Worm (Caenorhabditis elegans) whole organism, L4 larva: ENCODE results near the gene F01G12.18.

ENCODE experiments used
- F26F4.8 ChIP-seq: fragments of 200-800 bp; sonication (Bioruptor generic); conservative IDR thresholded peaks from 2 replicates; pipeline ENCODE4 v1.3.6; 2022; ENCODE audit warnings: missing genetic modification characterization, missing compliant biosample characterization
- F37D6.2 ChIP-seq: sonication (generic microtip); optimal IDR thresholded peaks from 2 replicates; lab custom pipeline; 2016; ENCODE audit warnings: mild to moderate bottlenecking, missing genetic modification characterization, missing compliant biosample characterization
- F49E8.2 ChIP-seq: sonication (generic microtip); optimal IDR thresholded peaks from 2 replicates; lab custom pipeline; 2016; ENCODE audit warnings: missing compliant biosample characterization, mild to moderate bottlenecking, missing genetic modification characterization, borderline replicate concordance
- R02D3.7 ChIP-seq: fragments of 150-350 bp; sonication (generic microtip); optimal IDR thresholded peaks from 3 replicates; lab custom pipeline; 2014; ENCODE audit warnings: missing biosample characterization, missing genetic modification characterization
- Y48G9A.11 ChIP-seq: fragments of 200-800 bp; sonication (Bioruptor generic); IDR thresholded peaks from 2 replicates; pipeline ENCODE4 v1.3.6; 2022; ENCODE audit warnings: missing genetic modification reagents, missing genetic modification characterization, missing compliant biosample characterization
- Y5F2A.4 ChIP-seq: fragments of 200-800 bp; sonication (Bioruptor generic); optimal IDR thresholded peaks from 2 replicates; lab custom pipeline; 2018; ENCODE audit warnings: mild to moderate bottlenecking, missing genetic modification characterization, missing compliant biosample characterization
- ZK337.2 ChIP-seq: fragments of 200-800 bp; sonication (Bioruptor generic); IDR thresholded peaks from 2 replicates; pipeline ENCODE4 v1.3.6; 2022; ENCODE audit warnings: missing genetic modification reagents, missing genetic modification characterization, missing compliant biosample characterization
- ZK546.5 ChIP-seq, 2 experiments: sonication (generic microtip); optimal IDR thresholded peaks; 2 replicates each; lab custom pipeline; 2017; ENCODE audit warnings: missing biosample characterization in 2 of 2, missing genetic modification characterization in 2 of 2
- aha-1 ChIP-seq: fragments of 150-350 bp; peaks from one replicate; lab custom pipeline; 2014; ENCODE audit warnings: missing biosample characterization, missing genetic modification characterization
- ama-1 ChIP-seq: fragments of 150-350 bp; optimal IDR thresholded peaks from 2 replicates; lab custom pipeline; 2014; ENCODE audit warnings: inconsistent platforms, mixed read lengths
- arid-1 ChIP-seq: fragments of 200-800 bp; sonication (Bioruptor generic); conservative IDR thresholded peaks from 2 replicates; pipeline ENCODE4 v1.3.6; 2022; ENCODE audit warnings: missing genetic modification reagents, missing genetic modification characterization, missing compliant biosample characterization
- attf-4 ChIP-seq: sonication (generic microtip); optimal IDR thresholded peaks from 3 replicates; lab custom pipeline; 2017; ENCODE audit warnings: missing biosample characterization, missing genetic modification characterization
- ceh-28 ChIP-seq: fragments of 150-350 bp; optimal IDR thresholded peaks from 2 replicates; lab custom pipeline; 2014; ENCODE audit warnings: missing biosample characterization, missing genetic modification reagents, missing genetic modification characterization
- ceh-62 ChIP-seq: sonication (generic microtip); optimal IDR thresholded peaks from 2 replicates; lab custom pipeline; 2017; ENCODE audit warnings: missing biosample characterization, missing genetic modification characterization
- ctbp-1 ChIP-seq: fragments of 200-800 bp; sonication (Bioruptor generic); IDR thresholded peaks from 2 replicates; pipeline ENCODE4 v1.3.6; 2022; ENCODE audit warnings: missing genetic modification reagents, missing genetic modification characterization, missing compliant biosample characterization
- daf-16 ChIP-seq, 3 experiments: sonication (generic microtip); optimal IDR thresholded peaks; 2 replicates each; lab custom pipeline; 2016 to 2017; ENCODE audit warnings: missing genetic modification characterization in 3 of 3, missing genetic modification reagents in 3 of 3, mild to moderate bottlenecking in 2 of 3, missing compliant biosample characterization in 2 of 3, missing biosample characterization in 1 of 3, moderate library complexity in 1 of 3
- daf-19 ChIP-seq: fragments of 200-800 bp; sonication (Bioruptor generic); conservative IDR thresholded peaks from 2 replicates; pipeline ENCODE4 v1.3.6; 2022; ENCODE audit warnings: missing genetic modification characterization, missing compliant biosample characterization
- dmd-6 ChIP-seq: fragments of 200-800 bp; sonication (Bioruptor generic); IDR thresholded peaks from 2 replicates; pipeline ENCODE4 v1.3.6; 2022; ENCODE audit warnings: missing genetic modification reagents, missing genetic modification characterization, missing compliant biosample characterization
- dmd-8 ChIP-seq: fragments of 200-800 bp; sonication (Bioruptor generic); IDR thresholded peaks from 2 replicates; pipeline ENCODE4 v1.3.6; 2022; ENCODE audit warnings: missing genetic modification characterization, missing compliant biosample characterization
- dmd-9 ChIP-seq: fragments of 200-800 bp; sonication (Bioruptor generic); IDR thresholded peaks from 2 replicates; pipeline ENCODE4 v1.3.6; 2022; ENCODE audit warnings: missing genetic modification reagents, missing genetic modification characterization, missing compliant biosample characterization
- duxl-1 ChIP-seq: sonication (generic microtip); optimal IDR thresholded peaks from 2 replicates; lab custom pipeline; 2016; ENCODE audit warnings: mild to moderate bottlenecking, missing genetic modification characterization, moderate library complexity, missing compliant biosample characterization; ENCODE audit not compliant: poor library complexity
- fos-1 ChIP-seq: fragments of 150-350 bp; optimal IDR thresholded peaks from 2 replicates; lab custom pipeline; 2014; ENCODE audit warnings: missing biosample characterization, missing genetic modification characterization
- gei-8 ChIP-seq: fragments of 200-800 bp; sonication (Bioruptor generic); optimal IDR thresholded peaks from 2 replicates; lab custom pipeline; 2018; ENCODE audit warnings: mild to moderate bottlenecking, missing genetic modification characterization, missing compliant biosample characterization
- hif-1 ChIP-seq, 2 experiments: sonication (generic microtip); optimal IDR thresholded peaks; 2 replicates each; lab custom pipeline; 2016 to 2017; ENCODE audit warnings: missing compliant biosample characterization in 2 of 2, missing genetic modification characterization in 2 of 2, missing genetic modification reagents in 2 of 2, missing genotype in 2 of 2, mild to moderate bottlenecking in 1 of 2
- hlh-11 ChIP-seq: fragments of 200-800 bp; sonication (Bioruptor generic); optimal IDR thresholded peaks from 2 replicates; lab custom pipeline; 2018; ENCODE audit warnings: mild to moderate bottlenecking, missing genetic modification characterization, missing compliant biosample characterization
- hlh-30 ChIP-seq: sonication (generic microtip); optimal IDR thresholded peaks from 2 replicates; lab custom pipeline; 2017; ENCODE audit warnings: antibody characterized with exemption, mild to moderate bottlenecking, missing genetic modification characterization, missing compliant biosample characterization; ENCODE audit not compliant: insufficient read depth
- jun-1 ChIP-seq: fragments of 150-350 bp; optimal IDR thresholded peaks from 2 replicates; lab custom pipeline; 2014; ENCODE audit warnings: missing biosample characterization, missing genetic modification reagents, missing genetic modification characterization
- lin-1 ChIP-seq: fragments of 200-800 bp; sonication (Bioruptor generic); IDR thresholded peaks from 2 replicates; pipeline ENCODE4 v1.3.6; 2022; ENCODE audit warnings: missing genetic modification reagents, missing genetic modification characterization, missing compliant biosample characterization
- lin-15B ChIP-seq: fragments of 150-350 bp; sonication (generic microtip); optimal IDR thresholded peaks from 3 replicates; lab custom pipeline; 2014; ENCODE audit warnings: missing biosample characterization, missing genetic modification characterization
- lin-29 ChIP-seq: fragments of 200-800 bp; sonication (Bioruptor generic); IDR thresholded peaks from 2 replicates; pipeline ENCODE4 v1.3.6; 2022; ENCODE audit warnings: missing genetic modification reagents, missing genetic modification characterization, missing compliant biosample characterization
- lin-38 ChIP-seq: fragments of 200-800 bp; sonication (Bioruptor generic); IDR thresholded peaks from 2 replicates; pipeline ENCODE4 v1.3.6; 2022; ENCODE audit warnings: missing genetic modification reagents, missing genetic modification characterization, missing compliant biosample characterization
- lin-39 ChIP-seq: fragments of 150-350 bp; optimal IDR thresholded peaks from 2 replicates; lab custom pipeline; 2014; ENCODE audit warnings: missing biosample characterization, missing genetic modification reagents, missing genetic modification characterization
- lir-3 ChIP-seq: sonication (generic microtip); optimal IDR thresholded peaks from 2 replicates; lab custom pipeline; 2016; ENCODE audit warnings: mild to moderate bottlenecking, missing genetic modification characterization, missing compliant biosample characterization
- madf-5 ChIP-seq, 2 experiments: fragments of 200-800 bp; sonication (Bioruptor generic); IDR thresholded peaks; 2 replicates each; pipeline ENCODE4 v1.3.6; 2022; ENCODE audit warnings: missing compliant biosample characterization in 2 of 2, missing genetic modification characterization in 2 of 2
- madf-9 ChIP-seq: fragments of 200-800 bp; sonication (Bioruptor generic); conservative IDR thresholded peaks from 2 replicates; pipeline ENCODE4 v1.3.6; 2022; ENCODE audit warnings: missing genetic modification reagents, missing genetic modification characterization, missing compliant biosample characterization
- mdl-1 ChIP-seq, 2 experiments: fragments of 150-350 bp in 1 of 2; sonication (generic microtip) in 1 of 2; optimal IDR thresholded peaks; 2 replicates each; lab custom pipeline; 2014 to 2017; ENCODE audit warnings: missing biosample characterization in 2 of 2, missing genetic modification characterization in 2 of 2
- mdt-29 ChIP-seq: fragments of 200-800 bp; sonication (Bioruptor generic); IDR thresholded peaks from 2 replicates; pipeline ENCODE4 v1.3.6; 2022; ENCODE audit warnings: missing genetic modification reagents, missing genetic modification characterization, missing compliant biosample characterization
- mep-1 ChIP-seq: fragments of 150-350 bp; sonication (generic microtip); optimal IDR thresholded peaks from 3 replicates; lab custom pipeline; 2014; ENCODE audit warnings: missing biosample characterization, missing genetic modification characterization
- mxl-2 ChIP-seq: fragments of 200-800 bp; sonication (Bioruptor generic); conservative IDR thresholded peaks from 2 replicates; pipeline ENCODE4 v1.3.6; 2022; ENCODE audit warnings: missing genetic modification reagents, missing genetic modification characterization, missing compliant biosample characterization
- nhr-11 ChIP-seq: fragments of 150-350 bp; optimal IDR thresholded peaks from 2 replicates; lab custom pipeline; 2014; ENCODE audit warnings: missing biosample characterization, missing genetic modification characterization
- nhr-28 ChIP-seq: fragments of 150-350 bp; optimal IDR thresholded peaks from 2 replicates; lab custom pipeline; 2014; ENCODE audit warnings: missing biosample characterization, missing genetic modification characterization
- nhr-6 ChIP-seq: fragments of 150-350 bp; optimal IDR thresholded peaks from 2 replicates; lab custom pipeline; 2014; ENCODE audit warnings: missing biosample characterization, missing genetic modification characterization
- pha-4 ChIP-seq, 2 experiments: fragments of 150-350 bp in 1 of 2; fragments of 200-800 bp in 1 of 2; sonication (Bioruptor generic) in 1 of 2; IDR thresholded peaks in 1 of 2; optimal IDR thresholded peaks in 1 of 2; 2 replicates each; pipeline versions ENCODE4 v1.3.6 to Lab custom; 2014 to 2022; ENCODE audit warnings: missing genetic modification characterization in 2 of 2, missing genetic modification reagents in 2 of 2, missing biosample characterization in 1 of 2, missing compliant biosample characterization in 1 of 2
- rbr-2 ChIP-seq: sonication (generic microtip); optimal IDR thresholded peaks from 2 replicates; lab custom pipeline; 2016; ENCODE audit warnings: missing genotype, missing genetic modification characterization, missing compliant biosample characterization
- sdz-12 ChIP-seq: fragments of 200-800 bp; sonication (Bioruptor generic); optimal IDR thresholded peaks from 2 replicates; lab custom pipeline; 2018; ENCODE audit warnings: mild to moderate bottlenecking, missing genetic modification characterization, missing compliant biosample characterization
- unc-130 ChIP-seq: sonication (generic microtip); optimal IDR thresholded peaks from 2 replicates; lab custom pipeline; 2016; ENCODE audit warnings: missing genetic modification reagents, missing genetic modification characterization, missing compliant biosample characterization
- unc-62 ChIP-seq, 3 experiments: fragments of 150-350 bp in 1 of 3; sonication (generic microtip); optimal IDR thresholded peaks in 2 of 3; peaks in 1 of 3; 1 replicate in 1 of 3; 2 replicates in 2 of 3; lab custom pipeline; 2014 to 2017; ENCODE audit warnings: missing biosample characterization in 3 of 3, missing genetic modification characterization in 3 of 3, missing genetic modification reagents in 3 of 3, missing genotype in 1 of 3
- zfp-3 ChIP-seq: fragments of 200-800 bp; sonication (Bioruptor generic); conservative IDR thresholded peaks from 2 replicates; pipeline ENCODE4 v1.3.6; 2022; ENCODE audit warnings: missing genetic modification reagents, missing genetic modification characterization, missing compliant biosample characterization

Gene F01G12.18

DNA sequence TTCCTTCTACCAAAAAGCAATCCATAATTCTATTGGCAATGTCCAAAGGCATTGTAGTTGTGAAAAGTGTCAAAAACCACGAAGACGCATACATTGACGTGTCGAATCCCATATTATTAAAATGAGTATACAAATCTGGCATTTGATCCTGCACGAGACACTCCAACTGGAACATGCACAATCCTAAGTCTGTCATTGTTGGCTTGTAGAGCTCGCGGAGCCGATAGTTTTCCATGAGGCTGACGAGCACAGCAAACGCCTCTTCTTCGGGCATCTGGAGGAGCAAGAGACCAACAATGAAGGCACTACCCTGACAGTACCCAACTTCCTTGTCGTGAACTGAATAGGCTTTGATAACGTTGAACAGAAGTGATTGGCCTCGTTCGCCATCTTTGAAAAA is 8.4 kb upstream of the F01G12.18 start:
- TF ChIP-seq unc-62 (GFP tag; optimal IDR thresholded peaks at IDR 0.05 in 1 of 2; lab: Kevin White, UChicago) (peak in 1 of 2 experiments; percentile 70), unc-62 (tag; optimal IDR thresholded peaks at IDR 0.05; lab: Kevin White, UChicago) (no peak), gei-8 (no peak)

DNA sequence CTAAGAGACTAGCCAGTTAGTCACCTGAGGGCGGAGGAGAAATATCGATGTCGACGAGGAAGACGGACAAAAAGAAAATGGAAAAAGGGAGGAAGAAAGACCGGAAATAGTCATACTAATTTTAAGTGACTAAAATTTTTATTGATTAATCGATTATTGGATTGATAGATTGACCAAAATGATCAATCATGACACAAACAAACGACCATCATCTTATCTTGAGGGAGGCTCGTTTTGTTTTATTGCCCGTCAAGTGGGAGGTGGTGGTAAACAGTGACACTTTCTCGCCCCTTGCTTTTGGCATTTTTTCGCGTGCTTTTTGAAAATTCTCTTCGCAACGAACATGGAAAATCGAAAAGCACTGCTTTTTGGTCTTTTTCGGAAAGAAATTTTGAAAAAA is 6.5 kb upstream of the F01G12.18 start:
- TF ChIP-seq F49E8.2 (tag; lab: Kevin White, UChicago) (no peak), ceh-28 (tag; lab: Kevin White, UChicago) (peak; percentile 59), pha-4 (GFP tag; IDR thresholded peaks at IDR 0.05; lab: Robert Waterston, UW) (no peak), pha-4 (tag; optimal IDR thresholded peaks at IDR 0.05; lab: Kevin White, UChicago) (peak; percentile 4), unc-130 (GFP tag; lab: Kevin White, UChicago) (no peak), F37D6.2 (tag; lab: Kevin White, UChicago) (no peak), R02D3.7 (tag; lab: Kevin White, UChicago) (no peak), rbr-2 (tag; lab: Kevin White, UChicago) (no peak), lin-38 (GFP tag; lab: Robert Waterston, UW) (no peak), sdz-12 (no peak), zfp-3 (GFP tag; lab: Robert Waterston, UW) (no peak), attf-4 (no peak), mdl-1 (tag; optimal IDR thresholded peaks at IDR 0.05; lab: Kevin White, UChicago) (peak in 1 of 2 experiments; percentile 57), lin-39 (tag; lab: Kevin White, UChicago) (no peak), nhr-6 (tag; lab: Kevin White, UChicago) (no peak), dmd-6 (peak; percentile 69), ZK337.2 (GFP tag; lab: Robert Waterston, UW) (no peak), duxl-1 (tag; lab: Kevin White, UChicago) (no peak), dmd-9 (GFP tag; lab: Robert Waterston, UW) (no peak), ama-1 (lab: Kevin White, UChicago) (no peak), ceh-62 (no peak), hif-1 (tag; optimal IDR thresholded peaks at IDR 0.05; lab: Kevin White, UChicago) (no peak), mxl-2 (GFP tag; lab: Robert Waterston, UW) (no peak), lin-15B (no peak), mep-1 (tag; lab: Kevin White, UChicago) (peak; percentile 9), daf-19 (no peak), nhr-28 (tag; lab: Kevin White, UChicago) (peak; percentile 20), mdt-29 (no peak), ZK546.5 (tag; optimal IDR thresholded peaks at IDR 0.05; lab: Kevin White, UChicago) (no peak), Y48G9A.11 (GFP tag; lab: Robert Waterston, UW) (no peak), aha-1 (peak; percentile 33), lin-1 (no peak), ctbp-1 (GFP tag; lab: Robert Waterston, UW) (no peak), hlh-30 (tag; lab: Kevin White, UChicago) (peak; percentile 71), Y5F2A.4 (GFP tag; lab: Kevin White, UChicago) (no peak), fos-1 (tag; lab: Kevin White, UChicago) (no peak), lir-3 (tag; lab: Kevin White, UChicago) (no peak), madf-9 (no peak), jun-1 (tag; lab: Kevin White, UChicago) (no peak), nhr-11 (tag; lab: Kevin White, UChicago) (no peak), arid-1 (no peak), daf-16 (GFP tag; optimal IDR thresholded peaks at IDR 0.05; lab: Kevin White, UChicago) (no peak), daf-16 (tag; optimal IDR thresholded peaks at IDR 0.05; lab: Kevin White, UChicago) (peak; percentile 93), madf-5 (GFP tag; IDR thresholded peaks at IDR 0.05; lab: Robert Waterston, UW) (no peak), F26F4.8 (no peak), lin-29 (no peak), hlh-11 (tag; lab: Kevin White, UChicago) (peak; percentile 53), unc-62 (GFP tag; optimal IDR thresholded peaks at IDR 0.05 in 1 of 2; lab: Kevin White, UChicago) (no peak), unc-62 (tag; optimal IDR thresholded peaks at IDR 0.05; lab: Kevin White, UChicago) (no peak), dmd-8 (GFP tag; lab: Robert Waterston, UW) (no peak)
